Fruit fly (Drosophila melanogaster) Kc167 (cell line): ENCODE measurements around the gene trk.

Experiments
- Myc ChIP-seq: fragments of >200 bp; optimal IDR thresholded peaks from 2 replicates; lab custom pipeline; 2017; ENCODE audit warnings: missing external identifiers
- Sin3A ChIP-seq: fragments of >200 bp; optimal IDR thresholded peaks from 2 replicates; lab custom pipeline; 2018; ENCODE audit warnings: missing external identifiers
- h ChIP-seq: fragments of >200 bp; optimal IDR thresholded peaks from 3 replicates; lab custom pipeline; 2018; ENCODE audit warnings: missing external identifiers
- insv ChIP-seq: fragments of >200 bp; optimal IDR thresholded peaks from 3 replicates; lab custom pipeline; 2018; ENCODE audit warnings: missing external identifiers
- psq ChIP-seq: fragments of >200 bp; optimal IDR thresholded peaks from 2 replicates; lab custom pipeline; 2017; ENCODE audit warnings: missing external identifiers
- ttk ChIP-seq: sonication (Bioruptor generic); optimal IDR thresholded peaks from 2 replicates; lab custom pipeline; 2017; ENCODE audit warnings: missing external identifiers

The trk gene

DNA sequence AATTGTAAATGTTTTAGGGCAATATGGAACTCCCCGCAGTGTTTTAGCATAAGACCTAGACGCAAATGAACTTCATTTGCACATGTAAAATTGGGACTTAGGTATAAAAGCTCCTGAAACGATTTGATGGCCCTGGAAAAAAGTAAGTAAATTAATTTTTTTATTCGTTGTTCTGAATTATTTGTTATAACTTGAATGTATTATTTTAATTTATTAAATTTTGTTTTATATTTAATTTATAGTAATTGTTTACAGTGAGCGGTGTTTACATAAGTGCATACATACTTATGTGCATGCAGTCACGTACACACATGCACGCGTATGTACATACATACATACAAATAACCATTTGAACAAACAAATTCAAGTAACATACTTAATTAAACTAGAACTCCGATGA lies 4.3 kb upstream of the trk start:
- TF ChIP-seq Sin3A = no peak
- no peak for TF ChIP-seq insv
- TF ChIP-seq h = no peak
- TF ChIP-seq psq (lab: Kevin White, UChicago) = no peak
- TF ChIP-seq Myc (lab: Kevin White, UChicago) = no peak
- no peak for TF ChIP-seq ttk (lab: Kevin White, UChicago)

DNA sequence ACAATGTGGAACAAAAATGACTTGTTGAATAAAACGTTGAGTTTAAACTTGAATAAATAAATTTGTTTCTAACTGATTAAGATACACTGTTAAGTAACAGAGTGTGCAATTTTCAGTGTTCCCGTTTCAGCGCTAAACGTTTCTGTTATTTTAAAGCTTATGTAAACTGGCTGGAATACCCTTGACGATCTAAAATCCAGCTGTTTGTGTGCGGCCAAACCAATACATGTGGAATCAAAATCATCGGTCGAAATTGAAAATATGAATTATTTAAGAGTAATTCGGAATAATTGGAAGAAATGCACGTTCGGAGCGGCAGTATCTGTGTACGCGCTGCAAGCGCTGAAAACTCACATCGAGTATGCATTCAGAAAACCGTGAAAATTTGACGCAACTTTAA lies 2.3 kb downstream of the trk start, which contains the start of gene Mulk:
Mulk (plus strand) TSS at position 198 of the 400 bp plus-strand sequence.
- TF ChIP-seq Myc (lab: Kevin White, UChicago) = no peak
- no peak for TF ChIP-seq insv
- no peak for TF ChIP-seq h
- no peak for TF ChIP-seq psq (lab: Kevin White, UChicago)
- no peak for TF ChIP-seq Sin3A
- TF ChIP-seq ttk (lab: Kevin White, UChicago) = no peak

DNA sequence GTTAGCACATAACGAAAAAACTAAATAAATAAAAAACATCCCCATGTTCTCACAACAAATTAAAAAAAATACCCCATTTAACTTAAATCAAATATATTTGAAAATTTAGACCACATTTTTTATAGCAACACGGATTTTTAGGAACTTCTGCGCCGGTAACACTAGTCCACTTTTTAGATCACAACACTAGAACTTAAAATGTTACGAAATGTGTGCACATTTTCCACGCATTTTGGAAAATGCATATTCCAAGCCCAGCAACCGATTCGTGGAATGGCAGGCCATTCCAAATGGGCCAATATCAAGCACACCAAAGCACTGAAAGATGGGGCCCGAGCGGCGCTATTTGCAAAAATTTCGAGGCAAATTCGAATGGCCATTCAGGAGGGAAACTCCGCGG lies 3.4 kb downstream of the trk start, which contains the start of gene CG4957:
CG4957 (plus strand) TSS at position 185 of the 400 bp plus-strand sequence.
- TF ChIP-seq ttk (lab: Kevin White, UChicago) (no peak), psq (lab: Kevin White, UChicago) (no peak), insv (no peak), Myc (lab: Kevin White, UChicago) (no peak), Sin3A (no peak), h (no peak)

DNA sequence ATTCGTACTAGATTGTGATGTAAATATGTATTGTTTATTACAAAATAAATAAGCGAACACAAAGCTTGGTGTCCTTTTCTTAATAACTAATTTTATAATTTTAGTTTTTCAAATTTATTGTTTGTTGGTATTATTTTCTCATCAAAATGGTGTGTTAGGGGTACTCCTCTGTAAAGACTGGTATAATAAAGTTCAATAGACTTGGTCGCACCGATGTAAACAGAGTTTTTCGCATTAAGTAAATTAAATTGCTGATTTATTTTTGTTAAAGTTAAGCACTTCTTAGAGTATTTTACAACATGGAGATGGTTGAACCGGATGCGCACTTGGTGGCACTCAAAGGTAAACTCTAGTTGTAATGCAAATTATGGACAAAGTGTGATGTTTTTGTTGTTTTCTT lies 5.6 kb downstream of the trk start, which contains the start of gene CG4953:
CG4953 (plus strand) TSS at position 193 of the 400 bp plus-strand sequence.
- no peak for TF ChIP-seq Myc (lab: Kevin White, UChicago)
- no peak for TF ChIP-seq Sin3A
- TF ChIP-seq psq (lab: Kevin White, UChicago) = no peak
- TF ChIP-seq ttk (lab: Kevin White, UChicago) = no peak
- no peak for TF ChIP-seq h
- no peak for TF ChIP-seq insv

DNA sequence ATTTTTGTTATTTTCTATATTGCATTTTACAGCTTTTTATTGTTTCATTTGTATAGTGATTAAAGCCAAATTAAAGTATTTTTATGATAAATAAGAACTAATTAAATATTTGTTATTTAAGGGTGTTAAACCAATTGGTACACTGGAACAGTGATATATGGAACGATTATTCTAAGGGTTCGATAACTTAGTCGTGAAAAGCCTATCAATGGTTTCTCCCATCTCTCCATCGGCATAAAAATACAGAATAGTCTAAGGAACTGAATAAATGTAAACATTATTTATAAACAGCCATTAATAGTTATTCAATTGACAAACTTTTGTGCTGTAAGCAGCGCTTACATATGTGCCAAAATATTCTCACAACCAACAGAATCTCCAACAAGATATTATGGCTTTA lies 7.0 kb downstream of the trk start, which contains the start of gene Mob3:
Mob3 (plus strand) TSS at position 208 of the 400 bp plus-strand sequence.
- no peak for TF ChIP-seq insv
- no peak for TF ChIP-seq Myc (lab: Kevin White, UChicago)
- no peak for TF ChIP-seq h

DNA sequence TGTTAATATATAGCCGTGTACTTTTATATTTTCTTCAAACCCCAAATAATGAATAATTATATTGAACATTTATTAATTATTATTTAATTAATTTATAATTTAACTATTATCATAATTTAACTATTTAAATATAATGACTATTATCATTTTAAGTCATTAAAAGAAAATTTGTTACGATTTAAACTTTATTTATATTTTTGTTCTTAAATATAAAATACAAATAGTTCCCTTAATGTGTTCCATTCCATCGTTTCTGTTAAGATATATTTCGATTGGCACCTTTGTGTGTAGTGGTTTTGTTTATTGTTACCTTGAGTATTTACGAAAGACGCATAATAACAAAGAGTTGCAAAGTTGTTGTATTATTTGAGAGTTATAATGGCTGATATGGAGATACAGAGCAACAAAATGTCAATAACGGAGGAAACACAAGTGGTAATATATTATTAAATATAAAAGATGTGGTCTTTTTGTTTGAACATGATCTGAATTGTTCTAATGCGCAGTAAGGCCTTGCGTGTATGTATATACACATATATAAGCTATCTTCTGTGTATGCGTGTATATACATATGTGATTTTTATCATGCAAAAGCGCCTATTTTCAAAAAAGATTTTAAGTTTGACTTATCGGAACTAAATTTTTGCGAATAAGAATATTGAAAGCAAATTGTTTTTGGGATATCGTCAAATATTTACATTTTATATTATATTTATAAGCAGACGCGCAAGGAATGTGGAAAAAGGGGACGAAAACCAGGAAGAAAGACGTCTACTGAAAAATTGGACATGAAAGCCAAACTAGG lies 8.1 kb downstream of the trk start, which contains the start of gene REPTOR-BP:
REPTOR-BP (plus strand) TSS at position 296 of the 805 bp plus-strand sequence.
- TF ChIP-seq psq (lab: Kevin White, UChicago) (no peak), insv (no peak), Sin3A (no peak), Myc (lab: Kevin White, UChicago) (no peak), h (no peak), ttk (lab: Kevin White, UChicago) (no peak)

DNA sequence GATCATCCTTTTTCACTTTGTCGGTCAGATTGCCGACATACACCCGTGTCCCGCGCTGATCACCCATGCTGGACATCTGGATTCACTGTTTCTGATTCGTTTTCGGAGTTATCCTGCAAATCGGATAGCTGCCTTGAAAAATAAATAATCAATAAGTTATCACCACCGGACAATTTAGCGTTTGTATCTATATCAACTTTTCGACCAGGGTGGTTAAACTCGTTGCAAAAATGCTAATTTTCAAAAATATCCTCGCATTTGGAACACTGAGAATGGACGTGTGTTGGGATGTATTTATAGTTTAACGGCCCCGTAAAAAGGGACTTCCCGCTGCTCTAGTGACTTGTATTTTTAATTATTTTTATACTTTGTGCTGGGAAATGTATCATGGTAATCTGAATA lies 8.8 kb downstream of the trk start, which contains the start of gene Rsf1:
Rsf1 (minus strand) TSS at position 212 of the 402 bp plus-strand sequence.
- no peak for TF ChIP-seq ttk (lab: Kevin White, UChicago)
- no peak for TF ChIP-seq psq (lab: Kevin White, UChicago)
- TF ChIP-seq Sin3A = no peak
- TF ChIP-seq Myc (lab: Kevin White, UChicago) = no peak
- no peak for TF ChIP-seq insv
- TF ChIP-seq h = no peak

DNA sequence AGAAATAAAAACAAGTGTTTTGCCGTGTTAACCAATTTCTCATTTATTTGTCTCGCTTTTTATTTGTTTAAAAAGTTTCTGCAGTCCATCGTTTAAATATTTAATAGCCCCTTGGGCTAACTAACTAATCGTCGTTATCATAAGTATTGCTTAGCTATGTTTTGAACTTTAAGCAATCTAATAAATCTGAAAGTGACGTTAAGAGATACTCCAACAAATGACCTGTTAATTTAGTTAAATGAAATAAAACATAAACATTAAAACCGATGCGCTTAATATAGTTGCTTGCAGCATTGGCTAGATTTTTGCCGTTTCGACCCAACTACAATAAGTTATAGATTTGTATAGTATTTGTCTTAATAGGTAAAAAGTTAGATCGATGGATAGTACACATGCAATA lies 10.3 kb downstream of the trk start:
- TF ChIP-seq psq (lab: Kevin White, UChicago) (no peak), ttk (lab: Kevin White, UChicago) (no peak), h (no peak), Myc (lab: Kevin White, UChicago) (no peak), insv (no peak), Sin3A (no peak)

DNA sequence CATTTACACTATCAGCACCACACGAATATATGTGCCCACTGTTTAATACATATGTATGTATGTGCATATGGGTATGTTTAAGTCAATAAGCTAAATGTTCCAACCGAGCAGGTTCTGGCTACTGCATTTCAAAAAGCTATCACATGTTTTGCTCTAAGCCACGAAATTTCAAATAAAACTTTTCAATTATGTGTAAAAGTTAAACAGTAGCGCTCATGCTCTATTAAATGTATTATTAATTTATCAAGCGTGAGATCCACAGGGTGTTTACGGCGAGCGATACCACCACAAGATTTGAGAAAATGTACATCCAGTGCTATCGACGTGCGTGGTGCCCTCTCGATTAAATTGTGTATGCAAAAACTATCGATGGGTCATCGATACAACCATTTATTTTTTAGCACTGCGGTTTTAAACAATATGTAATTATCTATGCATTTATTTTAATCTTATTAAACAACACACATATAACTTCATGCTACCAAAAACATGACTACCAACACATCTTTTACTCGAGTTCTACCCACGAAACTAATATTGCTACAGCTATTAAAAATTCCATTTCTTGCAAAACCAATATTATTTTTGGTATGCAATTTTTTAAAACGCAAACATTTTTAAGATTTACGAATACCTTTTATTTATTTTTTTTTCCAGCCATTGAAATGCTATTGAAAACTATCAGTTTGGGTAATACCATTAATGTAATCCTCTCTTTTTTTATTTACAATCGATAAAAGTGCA lies 11.2 kb downstream of the trk start, which contains the start of gene Pten:
Pten (minus strand) TSS at position 300 of the 744 bp plus-strand sequence.
- TF ChIP-seq h = no peak
- no peak for TF ChIP-seq insv
- no peak for TF ChIP-seq psq (lab: Kevin White, UChicago)
- no peak for TF ChIP-seq Sin3A
- no peak for TF ChIP-seq Myc (lab: Kevin White, UChicago)
- no peak for TF ChIP-seq ttk (lab: Kevin White, UChicago)

DNA sequence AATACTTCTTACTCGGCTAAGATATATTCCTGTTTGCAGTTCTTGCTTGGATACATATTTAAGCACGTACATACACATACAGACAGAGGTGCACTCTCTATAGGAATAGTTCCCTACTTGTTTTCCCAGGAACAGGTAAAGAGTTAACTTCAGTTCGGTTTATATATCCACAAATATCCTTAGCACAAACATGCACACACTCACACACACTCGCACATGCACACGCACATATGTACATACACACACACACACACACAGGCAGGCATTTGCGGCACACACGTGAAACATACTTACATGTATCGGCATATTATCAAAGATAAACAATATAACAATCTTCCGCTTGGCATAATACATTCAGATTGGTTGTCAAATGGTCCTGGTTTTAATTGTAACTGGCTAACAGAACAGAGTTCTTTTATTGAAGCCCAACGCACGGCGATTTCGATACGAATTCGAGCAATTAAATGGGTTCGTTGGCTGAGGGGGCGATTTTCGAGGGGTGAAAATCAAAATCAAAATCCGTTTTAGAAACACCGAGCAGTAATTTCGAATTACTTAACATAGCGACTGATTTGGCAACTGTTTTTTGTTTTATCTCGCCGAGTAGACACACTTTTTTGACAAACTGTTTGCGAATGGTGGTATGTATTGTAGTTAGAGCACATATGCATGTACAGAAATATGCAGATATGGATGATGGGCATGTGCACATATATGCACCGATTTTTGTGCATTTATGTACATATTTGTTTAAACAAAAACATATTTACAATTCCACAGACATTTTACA lies 12.0 kb downstream of the trk start:
- no peak for TF ChIP-seq ttk (lab: Kevin White, UChicago)
- TF ChIP-seq h = no peak

DNA sequence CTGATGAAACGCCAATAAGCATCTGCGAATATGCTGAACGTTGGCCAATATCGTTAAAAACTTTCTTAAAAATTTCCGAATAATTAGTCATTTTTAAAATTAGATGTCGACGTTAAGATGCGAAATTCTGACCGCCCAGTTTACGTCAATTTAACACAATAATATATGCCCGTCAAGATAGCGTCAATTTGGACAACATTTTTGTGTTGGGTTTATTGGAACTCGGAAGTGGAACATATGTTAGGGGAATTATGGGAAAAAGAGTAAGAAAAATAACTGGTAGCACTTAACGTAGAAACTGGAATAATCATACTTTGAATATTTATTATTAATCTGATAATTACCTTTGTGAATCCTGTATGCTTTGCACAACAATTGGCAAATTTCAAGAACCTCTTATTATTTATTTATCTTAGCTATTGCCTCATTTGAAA lies 16.4 kb downstream of the trk start, which contains the start of gene CG5676:
CG5676 (minus strand) TSS at position 167 of the 434 bp plus-strand sequence.
- TF ChIP-seq Myc (lab: Kevin White, UChicago) (no peak), insv (no peak), ttk (lab: Kevin White, UChicago) (no peak), psq (lab: Kevin White, UChicago) (no peak), h (no peak), Sin3A (no peak)

DNA sequence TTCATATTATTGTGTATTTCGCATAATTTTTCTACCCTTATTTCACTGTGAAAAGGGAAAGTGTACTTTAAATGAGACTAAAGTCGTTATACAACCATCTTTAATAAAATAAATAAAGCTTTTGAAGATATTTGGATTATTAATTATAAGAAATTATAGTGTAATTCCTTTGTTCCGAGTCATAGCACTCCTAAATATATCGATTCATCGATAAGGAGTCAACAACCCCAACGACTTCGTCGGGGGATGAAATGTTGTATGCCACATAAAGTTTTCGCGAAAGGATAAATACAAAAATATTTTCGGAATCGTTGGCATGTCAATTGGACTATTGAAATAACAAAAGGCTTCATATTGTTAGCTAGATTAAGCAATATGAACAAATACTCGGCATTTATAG lies 20.5 kb downstream of the trk start, which contains the start of gene Ror:
Ror (plus strand) TSS at position 252 of the 400 bp plus-strand sequence.
- no peak for TF ChIP-seq Sin3A
- no peak for TF ChIP-seq insv
- no peak for TF ChIP-seq Myc (lab: Kevin White, UChicago)
